Fruit fly (Drosophila melanogaster) whole organism, wandering third instar larva: ENCODE data around the gene MsR2.

Source experiments
- Dfd ChIP-seq: fragments of >200 bp; optimal IDR thresholded peaks from 2 replicates; lab custom pipeline; 2017; ENCODE audit warnings: missing biosample characterization, missing genetic modification characterization
- Dif ChIP-seq: fragments of 200-275, 200-300 bp; sonication (Bioruptor generic); optimal IDR thresholded peaks from 2 replicates; lab custom pipeline; 2018; ENCODE audit warnings: missing biosample characterization, missing genetic modification characterization; ENCODE audit not compliant: partially characterized antibody
- GATAd ChIP-seq: sonication (Bioruptor generic); optimal IDR thresholded peaks from 2 replicates; lab custom pipeline; 2016; ENCODE audit warnings: missing biosample characterization, missing genetic modification characterization
- Hr83 ChIP-seq: fragments of 200-300 bp; sonication (Bioruptor generic); optimal IDR thresholded peaks from 2 replicates; lab custom pipeline; 2016; ENCODE audit warnings: missing biosample characterization, mild to moderate bottlenecking, missing genetic modification characterization, moderate library complexity; ENCODE audit not compliant: poor library complexity, severe bottlenecking
- Rel ChIP-seq, 2 experiments: fragments of 200-800 bp; sonication (Bioruptor generic) in 1 of 2; optimal IDR thresholded peaks; 2 replicates in 1 of 2; 3 replicates in 1 of 2; lab custom pipeline; 2016 to 2019; ENCODE audit warnings: mild to moderate bottlenecking in 2 of 2, missing biosample characterization in 2 of 2, missing genetic modification characterization in 2 of 2, moderate library complexity in 1 of 2
- Vsx2 ChIP-seq: fragments of 200-300, 225-300 bp; sonication (Bioruptor generic); optimal IDR thresholded peaks from 2 replicates; lab custom pipeline; 2018; ENCODE audit warnings: missing biosample characterization, missing genetic modification characterization; ENCODE audit not compliant: partially characterized antibody
- pan ChIP-seq: fragments of >200 bp; optimal IDR thresholded peaks from 2 replicates; lab custom pipeline; 2017
- psq ChIP-seq: fragments of 200-800 bp; sonication (Bioruptor generic); optimal IDR thresholded peaks from 3 replicates; lab custom pipeline; 2017; ENCODE audit warnings: missing biosample characterization, mild to moderate bottlenecking, missing genetic modification characterization, moderate library complexity
- usp ChIP-seq: fragments of >200 bp; optimal IDR thresholded peaks from 2 replicates; lab custom pipeline; 2017; ENCODE audit warnings: missing biosample characterization, missing genetic modification characterization
- woc ChIP-seq: sonication (Bioruptor generic); optimal IDR thresholded peaks from 2 replicates; lab custom pipeline; 2016; ENCODE audit warnings: missing biosample characterization, mild to moderate bottlenecking, missing genetic modification characterization

- no peak for TF ChIP-seq psq (GFP tag; lab: Kevin White, UChicago)
- TF ChIP-seq usp (GFP tag; lab: Kevin White, UChicago): no peak
- peak; percentile 46 for TF ChIP-seq Vsx2
- no peak for TF ChIP-seq pan (lab: Kevin White, UChicago)
- TF ChIP-seq Dfd (GFP tag; lab: Kevin White, UChicago): no peak
- no peak for TF ChIP-seq Rel (GFP tag; optimal IDR thresholded peaks at IDR 0.05; lab: Kevin White, UChicago)
- no peak for TF ChIP-seq Rel (tag; optimal IDR thresholded peaks at IDR 0.05; lab: Kevin White, UChicago)
- no peak for TF ChIP-seq Dif (GFP tag; lab: Kevin White, UChicago)
- no peak for TF ChIP-seq GATAd (GFP tag; lab: Kevin White, UChicago)
- no peak for TF ChIP-seq woc (GFP tag; lab: Kevin White, UChicago)
- no peak for TF ChIP-seq Hr83 (GFP tag; lab: Kevin White, UChicago)
Observed at dm6 chr3L:2243846-2244528, 38.7 kb upstream of the MsR2 start, which contains the start of gene CG32301.
